Worm (Caenorhabditis elegans): ENCODE results near the gene hgrs-1.

DNA sequence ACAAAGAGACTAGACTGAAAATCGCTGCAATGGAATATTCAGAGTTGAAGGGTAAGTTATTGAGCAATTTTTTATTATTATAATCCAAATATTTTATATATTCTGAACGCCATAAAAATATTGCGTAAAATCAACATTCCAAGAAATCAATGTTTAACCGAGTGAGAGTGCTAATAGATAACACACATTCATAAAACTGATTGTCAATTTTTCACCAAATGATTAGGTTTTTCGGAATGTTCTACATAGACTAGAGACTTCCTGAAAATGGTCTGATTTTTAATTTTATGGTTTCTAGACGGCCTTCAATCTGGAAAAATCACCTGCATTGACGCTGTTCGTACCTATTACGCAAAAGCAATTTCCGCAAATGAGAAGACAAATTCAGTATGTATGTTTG, 53.2 kb downstream of the hgrs-1 start:
- TF ChIP-seq flt-1 (GFP tag; IDR thresholded peaks at IDR 0.05) = no peak
- no peak for TF ChIP-seq pes-1 (GFP tag; IDR thresholded peaks at IDR 0.05)
- TF ChIP-seq tra-4 (tag; optimal IDR thresholded peaks at IDR 0.05) = no peak
- no peak for TF ChIP-seq sea-1 (GFP tag; conservative IDR thresholded peaks at IDR 0.05)
- TF ChIP-seq B0310.2 (tag; optimal IDR thresholded peaks at IDR 0.05) = no peak
- no peak for TF ChIP-seq ama-1 (optimal IDR thresholded peaks at IDR 0.05)
- TF ChIP-seq tbx-37 (GFP tag; conservative IDR thresholded peaks at IDR 0.05) = no peak
- no peak for TF ChIP-seq aly-1 (tag; optimal IDR thresholded peaks at IDR 0.05)

All from whole organism, early embryonic.